Worm (Caenorhabditis elegans): ENCODE data around the gene K12B6.4.
A peak's percentile ranks its signal among the peaks of the same experiment; 100 is the strongest.

The K12B6.4 gene

ce11 chrV:6267237-6267812 lies 13.8 kb downstream of the K12B6.4 start, which contains the start of gene mrck-1 (continued):
- no peak for TF ChIP-seq daf-12 (tag; optimal IDR thresholded peaks at IDR 0.05)
- TF ChIP-seq D1046.2 (GFP tag; IDR thresholded peaks at IDR 0.05), result no peak
- no peak for TF ChIP-seq nhr-76 (tag; optimal IDR thresholded peaks at IDR 0.05)
- no peak for TF ChIP-seq ztf-11 (tag; optimal IDR thresholded peaks at IDR 0.05)
- peak; percentile 51; the same call in 1 of the 2 replicates for TF ChIP-seq saeg-2 (GFP tag; IDR thresholded peaks at IDR 0.05)
- no peak for TF ChIP-seq cey-2 (tag; optimal IDR thresholded peaks at IDR 0.05; ENCODE audit: borderline replicate concordance, insufficient read depth)
- TF ChIP-seq hmg-1.1 (GFP tag; IDR thresholded peaks at IDR 0.05), result peak; percentile 90
- TF ChIP-seq ceh-44 (GFP tag; IDR thresholded peaks at IDR 0.05), result no peak
- TF ChIP-seq dpl-1 (GFP tag; optimal IDR thresholded peaks at IDR 0.05), result peak; percentile 81
- 0 out of 2 replicates have a peak, but pooled peaks have one; percentile 55 for TF ChIP-seq lim-7 (GFP tag; IDR thresholded peaks at IDR 0.05)
- no peak for TF ChIP-seq Y105C5A.15 (GFP tag; IDR thresholded peaks at IDR 0.05)
- TF ChIP-seq pqm-1 (tag; optimal IDR thresholded peaks at IDR 0.05), result no peak
- TF ChIP-seq ceh-82 (tag; optimal IDR thresholded peaks at IDR 0.05), result no peak
- peak; percentile 92 for TF ChIP-seq mes-2 (tag; optimal IDR thresholded peaks at IDR 0.05; ENCODE audit: poor library complexity, severe bottlenecking)
- peak in 1 of 2 experiments; percentile 70 for TF ChIP-seq mdl-1 (tag; optimal IDR thresholded peaks at IDR 0.05)
- no peak for TF ChIP-seq lin-39 (tag; optimal IDR thresholded peaks at IDR 0.05)
- TF ChIP-seq ZK337.2 (GFP tag; IDR thresholded peaks at IDR 0.05), result peak; percentile 31; the same call in 1 of the 2 replicates
- peak; percentile 55; the same call in 1 of the 2 replicates for TF ChIP-seq nhr-41 (GFP tag; IDR thresholded peaks at IDR 0.05)
- peak; percentile 97 for TF ChIP-seq mep-1 (tag; optimal IDR thresholded peaks at IDR 0.05)
- TF ChIP-seq ces-1 (GFP tag; optimal IDR thresholded peaks at IDR 0.05), result peak; percentile 96
- TF ChIP-seq unc-39 (tag; optimal IDR thresholded peaks at IDR 0.05), result no peak
- TF ChIP-seq nhr-25 (tag; optimal IDR thresholded peaks at IDR 0.05; ENCODE audit: borderline replicate concordance, insufficient read depth), result peak; percentile 52
- TF ChIP-seq mxl-2 (GFP tag; conservative IDR thresholded peaks at IDR 0.05), result no peak
- TF ChIP-seq madf-5 (GFP tag; IDR thresholded peaks at IDR 0.05), result peak; percentile 14 to 51; a peak in 1 of 4 replicates
- TF ChIP-seq T20F7.1 (GFP tag; optimal IDR thresholded peaks at IDR 0.05), result no peak

DNA sequence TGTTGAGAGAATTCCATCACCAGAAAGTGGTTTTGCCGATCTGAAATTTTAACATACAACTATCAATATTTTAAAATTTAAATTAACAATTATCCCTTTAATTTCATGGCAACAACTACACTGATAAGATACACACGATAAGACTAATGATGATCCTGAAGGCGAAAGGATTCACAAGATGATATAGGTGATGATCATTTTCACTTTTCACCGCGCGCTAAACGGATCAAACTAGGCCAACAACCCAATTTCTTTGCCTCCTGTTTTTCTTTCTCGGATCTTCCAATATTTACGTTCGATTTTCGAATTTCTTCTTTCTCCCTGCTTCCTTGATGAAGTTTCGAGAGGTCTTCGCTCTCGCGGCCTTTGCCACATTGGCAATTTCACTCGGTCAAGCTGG lies 21.9 kb downstream of the K12B6.4 start, which contains the start of gene K08B12.1:
Gene K08B12.1, plus strand, starts transcription at position 229 of the 400 bp plus-strand sequence.
- TF ChIP-seq T26A8.4 (GFP tag; IDR thresholded peaks at IDR 0.05), result no peak
- TF ChIP-seq D1046.2 (GFP tag; IDR thresholded peaks at IDR 0.05), result no peak
- TF ChIP-seq ztf-11 (tag; optimal IDR thresholded peaks at IDR 0.05), result no peak
- peak; percentile 1 for TF ChIP-seq nhr-28 (tag; optimal IDR thresholded peaks at IDR 0.05)

DNA sequence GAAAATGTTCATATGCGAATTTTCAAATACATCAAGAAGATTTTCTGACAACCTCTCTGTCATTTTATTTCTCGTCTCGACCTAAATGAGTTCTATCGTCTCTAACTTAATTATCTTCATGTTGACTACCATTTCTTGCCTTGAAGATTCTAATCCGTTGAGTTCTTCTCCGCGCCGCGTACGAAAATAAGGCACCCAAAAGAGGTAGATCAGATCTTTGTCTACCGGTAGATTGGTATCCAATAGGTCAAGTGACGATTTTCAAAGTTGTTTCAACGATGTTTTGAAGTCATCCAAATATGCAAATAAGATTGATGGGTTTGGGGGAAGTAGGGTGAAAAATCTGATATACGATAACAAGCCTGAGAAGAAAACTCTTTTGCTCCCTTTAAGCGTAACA lies 27.1 kb downstream of the K12B6.4 start:
- TF ChIP-seq dpl-1 (GFP tag; optimal IDR thresholded peaks at IDR 0.05) (no peak), ztf-7 (tag; optimal IDR thresholded peaks at IDR 0.05) (no peak), ZK337.2 (GFP tag; IDR thresholded peaks at IDR 0.05) (no peak), nhr-111 (GFP tag; optimal IDR thresholded peaks at IDR 0.05) (no peak), ceh-32 (tag; optimal IDR thresholded peaks at IDR 0.05; ENCODE audit: poor library complexity) (no peak), saeg-2 (GFP tag; IDR thresholded peaks at IDR 0.05) (no peak), hlh-11 (tag; optimal IDR thresholded peaks at IDR 0.05) (no peak), unc-130 (GFP tag; optimal IDR thresholded peaks at IDR 0.05) (no peak), vab-7 (GFP tag; IDR thresholded peaks at IDR 0.05) (no peak), fos-1 (tag; optimal IDR thresholded peaks at IDR 0.05) (no peak), lin-29 (GFP tag; IDR thresholded peaks at IDR 0.05) (no peak), nhr-77 (tag; optimal IDR thresholded peaks at IDR 0.05) (no peak), Y48G9A.11 (GFP tag; IDR thresholded peaks at IDR 0.05) (no peak), zip-11 (GFP tag; IDR thresholded peaks at IDR 0.05) (no peak), zag-1 (tag; optimal IDR thresholded peaks at IDR 0.05) (no peak), ceh-28 (tag; optimal IDR thresholded peaks at IDR 0.05) (no peak), dmd-9 (GFP tag; IDR thresholded peaks at IDR 0.05) (no peak), nhr-42 (GFP tag; IDR thresholded peaks at IDR 0.05) (no peak)
